Worm (Caenorhabditis elegans): ENCODE measurements around the gene C09E8.6.

DNA sequence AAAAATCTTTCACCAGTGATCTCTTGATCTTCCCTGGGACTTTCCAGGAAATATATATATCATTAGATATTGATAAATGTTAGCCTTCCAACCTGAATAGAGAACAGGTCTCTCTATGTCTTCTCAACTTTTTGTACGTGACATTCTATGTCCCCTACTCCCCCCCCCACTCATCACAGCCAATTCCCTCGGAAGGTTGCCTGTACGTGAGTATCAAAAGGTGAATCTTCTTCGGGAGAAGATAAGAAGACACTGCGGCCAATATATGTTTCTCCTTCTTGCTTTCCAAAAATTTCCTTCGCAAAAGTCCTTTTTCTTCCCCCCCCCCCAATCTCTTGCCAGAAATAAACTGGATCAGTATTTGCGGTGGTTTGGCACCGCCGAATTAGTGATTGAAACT is 13.9 kb upstream of the C09E8.6 start:
- TF ChIP-seq dao-5 (tag; optimal IDR thresholded peaks at IDR 0.05) = no peak
- TF ChIP-seq him-1 (tag; optimal IDR thresholded peaks at IDR 0.05) = no peak

Data from whole organism, L4/young adult.